Worm (Caenorhabditis elegans): ENCODE results near the gene ndua-1.

ndua-1 gene

ce11 chrV:20828820-20829219 lies 22.9 kb downstream of the ndua-1 start, which contains the start of gene sbt-1 (continued):
- TF ChIP-seq mml-1 (tag; optimal IDR thresholded peaks at IDR 0.05) (no peak), snpc-4 (tag; optimal IDR thresholded peaks at IDR 0.05) (no peak), lin-15B (tag; optimal IDR thresholded peaks at IDR 0.05) (peak; percentile 34), R02D3.7 (tag; optimal IDR thresholded peaks at IDR 0.05) (no peak), unc-39 (tag; optimal IDR thresholded peaks at IDR 0.05) (no peak), zag-1 (tag; optimal IDR thresholded peaks at IDR 0.05) (no peak), pha-4 (tag; optimal IDR thresholded peaks at IDR 0.05) (no peak), mdl-1 (tag; optimal IDR thresholded peaks at IDR 0.05) (peak; percentile 57), sea-2 (GFP tag; optimal IDR thresholded peaks at IDR 0.05) (peak; percentile 55), ceh-16 (tag; optimal IDR thresholded peaks at IDR 0.05) (no peak), ztf-11 (tag; optimal IDR thresholded peaks at IDR 0.05) (no peak), ceh-9 (tag; optimal IDR thresholded peaks at IDR 0.05) (no peak), fkh-2 (tag; optimal IDR thresholded peaks at IDR 0.05) (no peak), nhr-237 (tag; optimal IDR thresholded peaks at IDR 0.05) (no peak), nhr-12 (tag; optimal IDR thresholded peaks at IDR 0.05) (no peak), unc-62 (GFP tag; optimal IDR thresholded peaks at IDR 0.05) (no peak), egl-27 (tag; optimal IDR thresholded peaks at IDR 0.05) (no peak), elt-3 (tag; optimal IDR thresholded peaks at IDR 0.05) (no peak), nhr-67 (tag; optimal IDR thresholded peaks at IDR 0.05) (no peak), nhr-23 (tag; optimal IDR thresholded peaks at IDR 0.05) (no peak), eor-1 (tag; optimal IDR thresholded peaks at IDR 0.05) (no peak), aly-2 (tag; optimal IDR thresholded peaks at IDR 0.05) (no peak)

DNA sequence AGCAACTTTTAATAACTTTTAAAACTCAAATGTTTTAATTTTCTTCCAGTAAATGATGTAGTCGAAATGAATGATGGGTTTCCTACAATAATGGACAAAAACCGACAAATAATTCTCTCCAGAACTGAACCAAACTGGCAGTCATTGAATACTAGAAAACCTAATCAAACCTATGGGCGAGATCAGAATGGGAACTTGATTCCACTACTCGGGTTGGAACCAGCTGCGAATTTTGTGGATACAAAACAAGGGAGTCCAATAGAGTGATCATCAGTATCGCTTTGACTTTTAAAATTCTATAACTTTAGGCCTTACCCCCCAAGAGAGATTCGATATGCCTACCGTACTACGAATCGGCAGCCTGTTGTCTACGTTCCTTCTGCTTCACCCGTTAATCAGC lies 25.1 kb downstream of the ndua-1 start:
- no peak for TF ChIP-seq skn-1 (tag; optimal IDR thresholded peaks at IDR 0.05)
- TF ChIP-seq pha-4 (tag; optimal IDR thresholded peaks at IDR 0.05), result no peak
- no peak for TF ChIP-seq elt-2 (tag; optimal IDR thresholded peaks at IDR 0.05)
- TF ChIP-seq nhr-77 (tag; optimal IDR thresholded peaks at IDR 0.05), result no peak
- no peak for TF ChIP-seq nhr-28 (tag; optimal IDR thresholded peaks at IDR 0.05)

- no peak for TF ChIP-seq nhr-25 (tag; optimal IDR thresholded peaks at IDR 0.05)
- no peak for TF ChIP-seq pha-4 (tag; optimal IDR thresholded peaks at IDR 0.05)
- no peak for TF ChIP-seq skn-1 (tag; optimal IDR thresholded peaks at IDR 0.05)
- no peak for TF ChIP-seq nhr-43 (tag; optimal IDR thresholded peaks at IDR 0.05; ENCODE audit: poor library complexity, severe bottlenecking)
- no peak for TF ChIP-seq fkh-2 (tag; optimal IDR thresholded peaks at IDR 0.05)
- no peak for TF ChIP-seq nhr-237 (tag; optimal IDR thresholded peaks at IDR 0.05)
- TF ChIP-seq tbx-2 (tag; optimal IDR thresholded peaks at IDR 0.05), result no peak
- TF ChIP-seq jun-1 (tag; optimal IDR thresholded peaks at IDR 0.05), result no peak
- no peak for TF ChIP-seq ztf-11 (tag; optimal IDR thresholded peaks at IDR 0.05)
- TF ChIP-seq nhr-67 (tag; optimal IDR thresholded peaks at IDR 0.05), result no peak
- no peak for TF ChIP-seq ztf-4 (tag; optimal IDR thresholded peaks at IDR 0.05)
- no peak for TF ChIP-seq nhr-28 (tag; optimal IDR thresholded peaks at IDR 0.05)
- TF ChIP-seq fos-1 (tag; optimal IDR thresholded peaks at IDR 0.05), result no peak
- no peak for TF ChIP-seq hmg-11 (tag; optimal IDR thresholded peaks at IDR 0.05)
- no peak for TF ChIP-seq ZK546.5 (tag; optimal IDR thresholded peaks at IDR 0.05)
- TF ChIP-seq zag-1 (tag; optimal IDR thresholded peaks at IDR 0.05), result no peak
- TF ChIP-seq lin-39 (tag; optimal IDR thresholded peaks at IDR 0.05), result no peak
Measured at ce11 chrV:20824962-20825609, 26.6 kb downstream of the ndua-1 start, which contains the start of the genes gcy-22 and grl-14. Gene gcy-22, minus strand, starts transcription at chrV:20825062. Gene grl-14, plus strand, starts transcription at chrV:20825559.

DNA sequence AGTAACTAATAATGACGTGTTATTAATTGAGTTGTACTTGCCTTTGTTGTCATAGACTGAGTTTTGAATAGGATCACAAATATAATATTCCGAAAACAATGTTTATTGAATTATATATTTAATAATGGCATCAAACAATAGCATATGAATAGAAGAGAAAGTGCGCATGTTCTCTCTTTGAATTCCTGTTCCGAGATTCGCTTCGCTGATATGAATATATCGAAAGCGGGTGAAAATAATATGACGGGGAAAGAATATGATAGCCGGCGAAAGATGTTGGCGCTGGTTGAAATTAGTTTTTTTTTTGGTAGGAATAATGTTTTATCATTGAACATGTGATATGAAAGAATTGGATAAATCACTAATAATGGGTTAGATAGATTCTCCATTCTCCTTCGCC lies 31.7 kb downstream of the ndua-1 start, which contains the start of gene T03D8.6:
TSS of gene T03D8.6 (minus strand) at position 298 of the 400 bp plus-strand sequence.
- TF ChIP-seq ZK546.5 (tag; optimal IDR thresholded peaks at IDR 0.05), result no peak
- no peak for TF ChIP-seq nhr-11 (tag; optimal IDR thresholded peaks at IDR 0.05)

DNA sequence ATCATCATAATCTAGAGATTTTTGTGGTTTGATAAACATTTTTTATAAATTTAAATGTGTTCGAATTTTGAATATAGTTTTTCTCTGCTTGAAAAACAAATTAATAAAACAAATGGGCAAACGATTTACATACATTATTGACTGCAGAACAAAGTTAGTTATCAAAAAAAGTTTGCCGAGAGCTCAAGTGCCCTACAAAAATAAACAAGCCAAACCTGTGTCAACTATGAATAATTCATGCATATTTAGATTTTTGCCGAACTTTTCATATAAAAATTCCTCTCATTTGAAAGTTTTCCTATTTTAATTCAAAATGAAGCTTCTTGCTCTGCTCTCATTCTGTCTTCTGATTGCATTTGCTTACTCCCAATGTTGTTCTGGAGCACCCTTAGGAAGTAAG lies 35.9 kb downstream of the ndua-1 start, which contains the start of gene sshk-1:
TSS of gene sshk-1 (plus strand) at position 301 of the 400 bp plus-strand sequence.
- TF ChIP-seq nhr-23 (tag; optimal IDR thresholded peaks at IDR 0.05) (no peak), mdl-1 (tag; optimal IDR thresholded peaks at IDR 0.05) (no peak), hmg-11 (tag; optimal IDR thresholded peaks at IDR 0.05) (no peak), lin-15B (tag; optimal IDR thresholded peaks at IDR 0.05) (no peak), nhr-76 (tag; optimal IDR thresholded peaks at IDR 0.05) (no peak), ztf-4 (tag; optimal IDR thresholded peaks at IDR 0.05) (no peak), nhr-43 (tag; optimal IDR thresholded peaks at IDR 0.05; ENCODE audit: poor library complexity, severe bottlenecking) (no peak), snpc-4 (tag; optimal IDR thresholded peaks at IDR 0.05) (no peak), tbx-2 (tag; optimal IDR thresholded peaks at IDR 0.05) (no peak), unc-39 (tag; optimal IDR thresholded peaks at IDR 0.05) (no peak), fkh-2 (tag; optimal IDR thresholded peaks at IDR 0.05) (no peak), ZK546.5 (tag; optimal IDR thresholded peaks at IDR 0.05) (no peak), mml-1 (tag; optimal IDR thresholded peaks at IDR 0.05) (no peak), pqm-1 (tag; optimal IDR thresholded peaks at IDR 0.05) (no peak), ztf-11 (tag; optimal IDR thresholded peaks at IDR 0.05) (no peak)

Measured in whole organism, L3 larva.